Fruit fly (Drosophila melanogaster): ENCODE results near the gene Cpr76Ba.

DNA sequence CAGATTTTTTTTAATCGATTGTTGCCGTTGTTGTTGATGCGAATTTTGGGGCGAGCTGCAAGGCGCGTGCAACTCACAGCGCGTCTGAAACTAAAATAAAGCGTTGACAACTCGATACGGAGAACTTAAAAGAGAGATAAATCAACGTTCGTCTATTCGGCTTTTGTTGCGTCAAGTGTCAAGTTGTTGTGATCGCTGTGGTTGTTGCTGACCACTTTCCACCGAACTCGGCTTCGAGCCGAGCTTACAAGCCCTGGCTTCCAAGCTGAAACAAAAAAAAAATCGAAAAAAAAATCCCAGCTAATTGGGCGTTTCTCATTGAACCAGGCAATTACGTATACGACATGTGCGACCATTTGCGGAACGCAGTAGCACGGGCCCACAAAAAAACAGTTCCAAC is 14.4 kb downstream of the Cpr76Ba start, which contains the start of gene CG9452:
- no peak for TF ChIP-seq CG8119 (GFP tag; IDR thresholded peaks at IDR 0.05)
- TF ChIP-seq dac (GFP tag; optimal IDR thresholded peaks at IDR 0.05), result no peak
- TF ChIP-seq CG11762 (GFP tag; optimal IDR thresholded peaks at IDR 0.05; ENCODE audit: insufficient read depth), result no peak
- no peak for TF ChIP-seq Hr39 (GFP tag; optimal IDR thresholded peaks at IDR 0.05)
- TF ChIP-seq CG31627 (GFP tag; optimal IDR thresholded peaks at IDR 0.05), result no peak
- TF ChIP-seq Blimp-1 (GFP tag; optimal IDR thresholded peaks at IDR 0.05), result no peak
- no peak for TF ChIP-seq CG16779 (tag; optimal IDR thresholded peaks at IDR 0.05)
- TF ChIP-seq Gug (GFP tag; IDR thresholded peaks at IDR 0.05), result no peak
- TF ChIP-seq salr (GFP tag; optimal IDR thresholded peaks at IDR 0.05), result no peak
- no peak for TF ChIP-seq CG6808 (GFP tag; optimal IDR thresholded peaks at IDR 0.05)

Data from whole organism, prepupa.